Worm (Caenorhabditis elegans) whole organism, late embryonic: ENCODE measurements around the gene F23D12.4.

Experiments used
- C08G9.2 ChIP-seq: sonication (generic microtip); optimal IDR thresholded peaks from 2 replicates; lab custom pipeline; 2016; ENCODE audit warnings: mild to moderate bottlenecking, missing genetic modification characterization, moderate library complexity, missing compliant biosample characterization
- K02D7.2 ChIP-seq: sonication (generic microtip); optimal IDR thresholded peaks from 2 replicates; lab custom pipeline; 2017; ENCODE audit warnings: mild to moderate bottlenecking, missing genetic modification characterization, missing compliant biosample characterization
- T23F11.4 ChIP-seq: fragments of 200-800 bp; sonication (Bioruptor generic); optimal IDR thresholded peaks from 2 replicates; lab custom pipeline; 2018; ENCODE audit warnings: mild to moderate bottlenecking, missing genetic modification characterization, missing compliant biosample characterization
- Y22D7AL.16 ChIP-seq: sonication (generic microtip); optimal IDR thresholded peaks from 2 replicates; lab custom pipeline; 2016; ENCODE audit warnings: missing genetic modification characterization, missing compliant biosample characterization
- ceh-18 ChIP-seq: sonication (generic microtip); optimal IDR thresholded peaks from 2 replicates; lab custom pipeline; 2016; ENCODE audit warnings: missing genetic modification characterization, missing compliant biosample characterization
- ceh-24 ChIP-seq: sonication (generic microtip); optimal IDR thresholded peaks from 2 replicates; lab custom pipeline; 2016; ENCODE audit warnings: mild to moderate bottlenecking, missing genetic modification characterization, missing compliant biosample characterization
- ceh-30 ChIP-seq: fragments of 150-350 bp; optimal IDR thresholded peaks from 2 replicates; lab custom pipeline; 2014; ENCODE audit warnings: missing biosample characterization, missing genetic modification characterization
- ceh-31 ChIP-seq: sonication (generic microtip); optimal IDR thresholded peaks from 2 replicates; lab custom pipeline; 2016; ENCODE audit warnings: missing genetic modification characterization, missing compliant biosample characterization
- ceh-45 ChIP-seq: fragments of 200-800 bp; sonication (Bioruptor generic); IDR thresholded peaks from 2 replicates; pipeline ENCODE4 v1.3.6; 2022; ENCODE audit warnings: missing genetic modification reagents, missing genetic modification characterization, missing compliant biosample characterization
- ceh-6 ChIP-seq: fragments of 200-800 bp; sonication (Bioruptor generic); optimal IDR thresholded peaks from 2 replicates; lab custom pipeline; 2018; ENCODE audit warnings: mild to moderate bottlenecking, missing genetic modification characterization, missing compliant biosample characterization
- ceh-9 ChIP-seq: sonication (generic microtip); optimal IDR thresholded peaks from 2 replicates; lab custom pipeline; 2016; ENCODE audit warnings: mild to moderate bottlenecking, missing genetic modification characterization, inconsistent platforms, missing compliant biosample characterization
- che-1 ChIP-seq: sonication (generic microtip); optimal IDR thresholded peaks from 2 replicates; lab custom pipeline; 2016; ENCODE audit warnings: mild to moderate bottlenecking, missing genetic modification characterization, missing compliant biosample characterization
- dmd-4 ChIP-seq: sonication (generic microtip); optimal IDR thresholded peaks from 2 replicates; lab custom pipeline; 2016; ENCODE audit warnings: borderline replicate concordance, missing genetic modification characterization, missing compliant biosample characterization
- dve-1 ChIP-seq: sonication (generic microtip); optimal IDR thresholded peaks from 2 replicates; lab custom pipeline; 2017; ENCODE audit warnings: antibody characterized with exemption, mild to moderate bottlenecking, missing genetic modification characterization, missing compliant biosample characterization
- elt-2 ChIP-seq: sonication (generic microtip); optimal IDR thresholded peaks from 2 replicates; lab custom pipeline; 2016; ENCODE audit warnings: missing genetic modification reagents, missing genetic modification characterization, missing compliant biosample characterization
- ets-4 ChIP-seq: sonication (generic microtip); optimal IDR thresholded peaks from 2 replicates; lab custom pipeline; 2016; ENCODE audit warnings: missing genetic modification characterization, missing compliant biosample characterization
- hlh-15 ChIP-seq: sonication (generic microtip); optimal IDR thresholded peaks from 2 replicates; lab custom pipeline; 2016; ENCODE audit warnings: missing genetic modification characterization, missing compliant biosample characterization
- hlh-8 ChIP-seq: sonication (generic microtip); optimal IDR thresholded peaks from 2 replicates; lab custom pipeline; 2016; ENCODE audit warnings: missing genotype, missing genetic modification characterization, missing compliant biosample characterization
- lin-11 ChIP-seq: fragments of 200-800 bp; sonication (Bioruptor generic); optimal IDR thresholded peaks from 2 replicates; lab custom pipeline; 2018; ENCODE audit warnings: mild to moderate bottlenecking, missing genetic modification characterization, missing compliant biosample characterization
- madf-2 ChIP-seq: sonication (generic microtip); optimal IDR thresholded peaks from 2 replicates; lab custom pipeline; 2017; ENCODE audit warnings: missing genetic modification characterization, missing compliant biosample characterization
- nfya-1 ChIP-seq: sonication (generic microtip); optimal IDR thresholded peaks from 2 replicates; lab custom pipeline; 2017; ENCODE audit warnings: missing genetic modification characterization, mild to moderate bottlenecking, missing compliant biosample characterization, antibody characterized with exemption, moderate library complexity
- nhr-11 ChIP-seq: fragments of 150-350 bp; optimal IDR thresholded peaks from 2 replicates; lab custom pipeline; 2014; ENCODE audit warnings: missing biosample characterization, missing genetic modification characterization
- odd-2 ChIP-seq: sonication (generic microtip); optimal IDR thresholded peaks from 2 replicates; lab custom pipeline; 2017; ENCODE audit warnings: antibody characterized with exemption, mild to moderate bottlenecking, missing genetic modification characterization, missing compliant biosample characterization
- pag-3 ChIP-seq: sonication (generic microtip); optimal IDR thresholded peaks from 2 replicates; lab custom pipeline; 2016; ENCODE audit warnings: missing compliant biosample characterization, missing genetic modification characterization, borderline replicate concordance
- pat-9 ChIP-seq: fragments of 200-800 bp; sonication (Bioruptor generic); optimal IDR thresholded peaks from 2 replicates; lab custom pipeline; 2018; ENCODE audit warnings: mild to moderate bottlenecking, missing genetic modification characterization, moderate library complexity, missing compliant biosample characterization
- pha-2 ChIP-seq: sonication (generic microtip); optimal IDR thresholded peaks from 2 replicates; lab custom pipeline; 2017; ENCODE audit warnings: mild to moderate bottlenecking, missing genetic modification characterization, missing compliant biosample characterization
- rnt-1 ChIP-seq: sonication (generic microtip); optimal IDR thresholded peaks from 2 replicates; lab custom pipeline; 2016; ENCODE audit warnings: missing genetic modification characterization, missing compliant biosample characterization
- sox-2 ChIP-seq: fragments of 200-800 bp; sonication (Bioruptor generic); IDR thresholded peaks from 2 replicates; pipeline ENCODE4 v1.3.6; 2022; ENCODE audit warnings: missing genetic modification reagents, missing genetic modification characterization, missing compliant biosample characterization
- sox-4 ChIP-seq: sonication (generic microtip); optimal IDR thresholded peaks from 2 replicates; lab custom pipeline; 2017; ENCODE audit warnings: mild to moderate bottlenecking, missing genetic modification characterization, inconsistent platforms, missing compliant biosample characterization
- syd-9 ChIP-seq: sonication (generic microtip); optimal IDR thresholded peaks from 2 replicates; lab custom pipeline; 2016; ENCODE audit warnings: mild to moderate bottlenecking, missing genetic modification characterization, moderate library complexity, missing compliant biosample characterization
- tbx-2 ChIP-seq: sonication (generic microtip); optimal IDR thresholded peaks from 2 replicates; lab custom pipeline; 2016; ENCODE audit warnings: missing genetic modification characterization, missing compliant biosample characterization
- ttx-3 ChIP-seq: sonication (generic microtip); optimal IDR thresholded peaks from 2 replicates; lab custom pipeline; 2016; ENCODE audit warnings: missing genetic modification reagents, missing genetic modification characterization, missing compliant biosample characterization
- unc-55 ChIP-seq: sonication (generic microtip); optimal IDR thresholded peaks from 2 replicates; lab custom pipeline; 2017; ENCODE audit warnings: missing biosample characterization, missing genetic modification reagents, missing genetic modification characterization
- zip-5 ChIP-seq: sonication (generic microtip); optimal IDR thresholded peaks from 2 replicates; lab custom pipeline; 2016; ENCODE audit warnings: missing genetic modification characterization, missing compliant biosample characterization
- ztf-16 ChIP-seq: sonication (generic microtip); optimal IDR thresholded peaks from 2 replicates; lab custom pipeline; 2017; ENCODE audit warnings: missing genetic modification characterization, missing compliant biosample characterization

The F23D12.4 gene

DNA sequence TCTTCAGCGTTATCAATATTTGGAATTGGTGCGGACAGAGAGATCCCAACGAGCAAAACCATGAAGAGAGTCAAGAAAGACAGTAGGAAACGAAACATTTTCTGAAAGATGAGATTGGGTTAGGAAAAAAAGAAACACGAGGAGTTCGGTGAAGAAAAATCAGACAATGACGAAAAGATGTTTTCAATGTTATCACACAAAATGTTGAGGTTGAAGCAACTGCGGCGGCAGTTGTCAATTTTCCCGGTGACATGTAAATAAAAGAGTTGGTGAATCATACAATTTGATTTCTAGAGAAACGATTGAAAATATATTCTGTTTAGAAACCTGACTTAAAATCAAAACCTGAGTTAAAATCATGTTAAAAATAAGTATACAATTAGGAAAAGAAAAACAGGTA is 8.9 kb downstream of the F23D12.4 start, which contains the start of gene F23D12.7:
Gene F23D12.7, minus strand, starts transcription at position 101 of the 400 bp plus-strand sequence.
- TF ChIP-seq sox-4 (tag; lab: Kevin White, UChicago) = no peak
- TF ChIP-seq ceh-45 (GFP tag; lab: Robert Waterston, UW) = no peak
- no peak for TF ChIP-seq ets-4 (tag; lab: Kevin White, UChicago)
- TF ChIP-seq dve-1 (tag; lab: Kevin White, UChicago) = no peak
- no peak for TF ChIP-seq sox-2 (GFP tag; lab: Robert Waterston, UW)
- no peak for TF ChIP-seq C08G9.2 (tag; lab: Kevin White, UChicago)
- TF ChIP-seq nfya-1 (tag; lab: Kevin White, UChicago) = no peak
- TF ChIP-seq ceh-6 (GFP tag; lab: Kevin White, UChicago) = no peak
- no peak for TF ChIP-seq lin-11 (tag; lab: Kevin White, UChicago)
- TF ChIP-seq tbx-2 = no peak
- TF ChIP-seq rnt-1 (tag; lab: Kevin White, UChicago) = no peak
- no peak for TF ChIP-seq elt-2 (tag; lab: Kevin White, UChicago)
- TF ChIP-seq pag-3 (tag; lab: Kevin White, UChicago) = no peak
- no peak for TF ChIP-seq dmd-4 (tag; lab: Kevin White, UChicago)

DNA sequence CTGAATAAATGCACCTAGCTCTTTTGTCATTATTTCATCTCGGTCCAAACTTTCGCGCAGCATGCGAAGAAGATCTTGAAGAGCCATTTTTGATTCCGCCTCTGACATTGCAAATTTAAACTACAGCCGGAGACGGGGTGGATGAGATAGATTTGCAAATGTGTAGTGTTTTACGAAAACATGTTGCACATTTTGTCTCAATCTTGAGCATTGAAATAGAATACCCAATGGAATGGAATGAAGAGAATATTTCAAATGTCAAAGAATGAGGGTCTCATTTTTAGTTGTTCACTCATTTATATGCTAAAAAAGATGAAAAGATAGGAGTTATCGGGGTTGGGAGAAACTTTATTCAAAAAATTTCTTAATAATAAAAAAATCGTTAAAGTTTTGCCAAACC is 10.6 kb downstream of the F23D12.4 start, which contains the start of gene Y66C5A.1:
Gene Y66C5A.1, minus strand, starts transcription at position 101 of the 400 bp plus-strand sequence.
- TF ChIP-seq sox-4 (tag; lab: Kevin White, UChicago) (no peak), hlh-8 (tag; lab: Kevin White, UChicago) (no peak), hlh-15 (tag; lab: Kevin White, UChicago) (no peak), Y22D7AL.16 (tag; lab: Kevin White, UChicago) (no peak), C08G9.2 (tag; lab: Kevin White, UChicago) (no peak), ceh-24 (no peak), unc-55 (GFP tag; lab: Kevin White, UChicago) (no peak), ceh-30 (tag; lab: Kevin White, UChicago) (no peak), nhr-11 (tag; lab: Kevin White, UChicago) (no peak), T23F11.4 (GFP tag; lab: Kevin White, UChicago) (no peak)

DNA sequence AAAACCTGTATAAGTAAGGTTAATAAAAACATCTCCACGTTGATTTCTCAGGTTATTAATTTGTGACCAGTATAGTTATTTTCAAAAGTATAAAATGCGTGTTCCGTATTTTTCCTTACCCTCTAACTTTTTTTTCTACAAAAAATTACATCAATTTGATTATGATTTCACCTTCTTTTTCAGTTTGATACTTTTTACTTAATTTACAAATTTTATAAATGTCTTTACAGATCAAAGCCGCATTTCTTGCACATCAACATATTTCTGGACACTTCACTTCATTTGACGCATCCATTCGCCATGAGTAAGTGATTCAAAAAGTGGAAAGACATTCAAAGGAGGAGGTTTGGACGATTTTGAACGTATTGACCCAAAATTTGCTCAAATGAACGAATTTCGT is 15.6 kb downstream of the F23D12.4 start, which contains the start of gene Y66C5A.2:
Gene Y66C5A.2, plus strand, starts transcription at position 301 of the 400 bp plus-strand sequence.
- TF ChIP-seq ceh-9 (tag; lab: Kevin White, UChicago) (no peak), elt-2 (tag; lab: Kevin White, UChicago) (no peak)

DNA sequence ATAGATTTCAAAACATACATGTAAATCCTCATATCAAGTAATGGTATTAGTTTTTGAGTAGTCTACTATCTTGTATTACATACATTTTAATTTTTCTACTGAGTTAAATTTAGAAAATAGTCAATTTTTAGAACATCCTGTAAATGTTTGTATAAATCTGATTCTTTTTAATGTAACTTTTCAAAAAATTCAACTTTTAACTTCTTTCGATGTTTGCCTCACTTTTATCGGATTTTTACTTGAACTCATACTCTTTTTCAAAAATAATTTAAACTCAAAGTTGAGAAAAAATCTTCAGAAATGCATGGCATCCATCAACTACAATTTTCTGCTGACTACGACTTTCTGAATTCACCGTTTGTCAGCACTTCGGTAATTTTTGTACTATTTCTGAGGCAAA is 19.7 kb downstream of the F23D12.4 start, which contains the start of gene M163.7:
Gene M163.7, plus strand, starts transcription at position 301 of the 400 bp plus-strand sequence.
- TF ChIP-seq madf-2 (tag; lab: Kevin White, UChicago) (no peak), rnt-1 (tag; lab: Kevin White, UChicago) (no peak), syd-9 (tag; lab: Kevin White, UChicago) (no peak), dve-1 (tag; lab: Kevin White, UChicago) (no peak), unc-55 (GFP tag; lab: Kevin White, UChicago) (no peak), pat-9 (tag; lab: Kevin White, UChicago) (no peak), odd-2 (tag; lab: Kevin White, UChicago) (no peak), ttx-3 (tag; lab: Kevin White, UChicago) (no peak), che-1 (tag; lab: Kevin White, UChicago) (no peak), ceh-18 (no peak), sox-2 (GFP tag; lab: Robert Waterston, UW) (no peak), ztf-16 (tag; lab: Kevin White, UChicago) (no peak), elt-2 (tag; lab: Kevin White, UChicago) (no peak), K02D7.2 (tag; lab: Kevin White, UChicago) (no peak), ceh-31 (tag; lab: Kevin White, UChicago) (no peak), pha-2 (tag; lab: Kevin White, UChicago) (no peak), zip-5 (no peak), pag-3 (tag; lab: Kevin White, UChicago) (no peak)
